Worm (Caenorhabditis elegans) whole organism, midembryonic: ENCODE results near the gene Y46E12A.5.

Experiments
- T22C8.4 ChIP-seq: fragments of 200-800 bp; sonication (Bioruptor generic); IDR thresholded peaks from 2 replicates; pipeline ENCODE4 v1.3.6; 2022; ENCODE audit warnings: missing genetic modification characterization, missing compliant biosample characterization
- cog-1 ChIP-seq: sonication (generic microtip); optimal IDR thresholded peaks from 2 replicates; lab custom pipeline; 2016; ENCODE audit warnings: missing genetic modification characterization, missing compliant biosample characterization
- flt-1 ChIP-seq: fragments of 200-800 bp; sonication (Bioruptor generic); IDR thresholded peaks from 2 replicates; pipeline ENCODE4 v1.3.6; 2022; ENCODE audit warnings: missing genetic modification characterization, missing compliant biosample characterization
- med-1 ChIP-seq: sonication (generic microtip); optimal IDR thresholded peaks from 2 replicates; lab custom pipeline; 2017; ENCODE audit warnings: missing genetic modification characterization, mild to moderate bottlenecking, missing compliant biosample characterization, antibody characterized with exemption, missing genetic modification reagents; ENCODE audit not compliant: insufficient read depth
- ztf-23 ChIP-seq: fragments of 200-800 bp; sonication (Bioruptor generic); IDR thresholded peaks from 2 replicates; pipeline ENCODE4 v1.3.6; 2022; ENCODE audit warnings: missing genetic modification reagents, missing genetic modification characterization, missing compliant biosample characterization

- no peak for TF ChIP-seq flt-1
- TF ChIP-seq cog-1 = no peak
- no peak for TF ChIP-seq ztf-23 (GFP tag; lab: Robert Waterston, UW)
- TF ChIP-seq T22C8.4 (GFP tag; lab: Robert Waterston, UW) = no peak
- TF ChIP-seq med-1 (GFP tag; lab: Kevin White, UChicago) = no peak
Observed at ce11 chrIII:1717772-1718171, 40.3 kb downstream of the Y46E12A.5 start.
